Worm (Caenorhabditis elegans): Measurements from ENCODE around the gene C33D9.8.

DNA sequence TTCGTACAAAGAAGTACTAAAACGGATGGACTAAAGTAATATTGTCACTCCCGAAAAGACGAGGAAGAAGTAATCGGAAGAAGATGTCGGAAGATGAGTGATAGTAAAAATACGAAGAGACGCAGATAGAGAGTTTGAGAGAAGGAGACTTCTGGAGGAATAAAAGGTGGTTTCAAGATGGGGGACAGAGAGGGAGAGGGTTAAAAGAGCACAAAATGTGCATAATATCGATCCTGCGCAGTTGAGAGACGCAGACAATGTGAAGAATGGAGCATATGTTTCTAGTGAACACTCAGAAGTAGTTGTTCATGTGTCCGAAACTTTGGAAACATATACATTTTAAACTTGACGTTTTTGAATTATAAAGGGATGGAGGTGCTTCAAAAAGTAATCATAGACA, 24.1 kb downstream of the C33D9.8 start:
- TF ChIP-seq ceh-9 (tag; optimal IDR thresholded peaks at IDR 0.05) (no peak), nhr-28 (tag; optimal IDR thresholded peaks at IDR 0.05) (no peak), elt-2 (tag; optimal IDR thresholded peaks at IDR 0.05) (no peak), skn-1 (tag; optimal IDR thresholded peaks at IDR 0.05) (no peak), jun-1 (tag; optimal IDR thresholded peaks at IDR 0.05) (no peak), elt-3 (tag; optimal IDR thresholded peaks at IDR 0.05) (no peak), nhr-11 (tag; optimal IDR thresholded peaks at IDR 0.05) (no peak), nhr-77 (tag; optimal IDR thresholded peaks at IDR 0.05) (no peak), pha-4 (tag; optimal IDR thresholded peaks at IDR 0.05) (no peak), nhr-12 (tag; optimal IDR thresholded peaks at IDR 0.05) (no peak), snpc-4 (tag; optimal IDR thresholded peaks at IDR 0.05) (peak; percentile 52), unc-39 (tag; optimal IDR thresholded peaks at IDR 0.05) (no peak)
